Fruit fly (Drosophila melanogaster) whole organism, embryonic: ENCODE data around the gene CG7320.

Experiments
- ATbp ChIP-seq: fragments of 200-800 bp; sonication (Bioruptor generic); optimal IDR thresholded peaks from 2 replicates; lab custom pipeline; 2017; ENCODE audit warnings: missing biosample characterization, mild to moderate bottlenecking, missing genetic modification characterization, missing genetic modification reagents
- Atf6 ChIP-seq: fragments of 200-800 bp; sonication (Bioruptor generic); IDR thresholded peaks from 2 replicates; pipeline ENCODE4 v1.3.6; 2022; ENCODE audit warnings: missing biosample characterization, missing genetic modification characterization
- Blimp-1 ChIP-seq: fragments of 200-800 bp; sonication (Bioruptor generic); optimal IDR thresholded peaks from 3 replicates; lab custom pipeline; 2018; ENCODE audit warnings: missing biosample characterization, missing genetic modification characterization, mild to moderate bottlenecking, moderate library complexity, missing genetic modification reagents
- CG10979 ChIP-seq: fragments of 200-800 bp; sonication (Bioruptor generic); optimal IDR thresholded peaks from 2 replicates; lab custom pipeline; 2018; ENCODE audit warnings: missing biosample characterization, mild to moderate bottlenecking, missing genetic modification characterization, moderate library complexity
- CG11695 ChIP-seq: fragments of 200-800 bp; sonication (Bioruptor generic); IDR thresholded peaks from 3 replicates; pipeline ENCODE4 v1.3.6; 2022; ENCODE audit warnings: missing biosample characterization, missing genetic modification characterization
- CG1233 ChIP-seq: fragments of 200-800 bp; sonication (Bioruptor generic); optimal IDR thresholded peaks from 4 replicates; lab custom pipeline; 2018; ENCODE audit warnings: missing biosample characterization, mild to moderate bottlenecking, missing genetic modification characterization
- CG12744 ChIP-seq: fragments of 200-800 bp; sonication (Bioruptor generic); optimal IDR thresholded peaks from 2 replicates; lab custom pipeline; 2016; ENCODE audit warnings: missing biosample characterization, missing genetic modification characterization
- CG13624 ChIP-seq: fragments of 200-800 bp; sonication (Bioruptor generic); optimal IDR thresholded peaks from 2 replicates; lab custom pipeline; 2016; ENCODE audit warnings: missing biosample characterization, missing genetic modification characterization
- CG14710 ChIP-seq: fragments of 200-800 bp; sonication (Bioruptor generic); optimal IDR thresholded peaks from 3 replicates; lab custom pipeline; 2019; ENCODE audit warnings: missing biosample characterization, mild to moderate bottlenecking, missing genetic modification characterization, moderate library complexity
- CG17328 ChIP-seq: fragments of 200-800 bp; sonication (Bioruptor generic); IDR thresholded peaks from 2 replicates; pipeline ENCODE4 v1.3.6; 2022; ENCODE audit warnings: missing biosample characterization, missing genetic modification characterization
- CG18262 ChIP-seq: fragments of 200-800 bp; optimal IDR thresholded peaks from 3 replicates; lab custom pipeline; 2019; ENCODE audit warnings: missing biosample characterization, mild to moderate bottlenecking, missing genetic modification characterization, moderate library complexity
- CG2199 ChIP-seq: fragments of 200-800 bp; sonication (Bioruptor generic); IDR thresholded peaks from 3 replicates; pipeline ENCODE4 v1.3.6; 2022; ENCODE audit warnings: missing biosample characterization, missing genetic modification characterization
- CG2202 ChIP-seq: fragments of 200-800 bp; sonication (Bioruptor generic); optimal IDR thresholded peaks from 2 replicates; lab custom pipeline; 2018; ENCODE audit warnings: missing biosample characterization, mild to moderate bottlenecking, missing genetic modification characterization
- CG2678 ChIP-seq: fragments of 200-800 bp; sonication (Bioruptor generic); optimal IDR thresholded peaks from 3 replicates; lab custom pipeline; 2019; ENCODE audit warnings: missing biosample characterization, mild to moderate bottlenecking, missing genetic modification characterization, moderate library complexity
- CG31365 ChIP-seq: fragments of 200-800 bp; sonication (Bioruptor generic); optimal IDR thresholded peaks from 2 replicates; lab custom pipeline; 2018; ENCODE audit warnings: missing biosample characterization, mild to moderate bottlenecking, missing genetic modification characterization
- CG31441 ChIP-seq: fragments of 200-800 bp; sonication (Bioruptor generic); IDR thresholded peaks from 2 replicates; pipeline ENCODE4 v1.3.6; 2022; ENCODE audit warnings: missing biosample characterization, missing genetic modification characterization
- CG32772 ChIP-seq: fragments of 200-800 bp; sonication (Bioruptor generic); IDR thresholded peaks from 2 replicates; pipeline ENCODE4 v1.3.6; 2022; ENCODE audit warnings: missing biosample characterization, missing genetic modification characterization
- CG3407 ChIP-seq: fragments of 200-800 bp; sonication (Bioruptor generic); optimal IDR thresholded peaks from 2 replicates; lab custom pipeline; 2018; ENCODE audit warnings: missing biosample characterization, mild to moderate bottlenecking, missing genetic modification characterization
- CG4707 ChIP-seq: fragments of 200-800 bp; sonication (Bioruptor generic); optimal IDR thresholded peaks from 2 replicates; lab custom pipeline; 2018; ENCODE audit warnings: missing biosample characterization, mild to moderate bottlenecking, missing genetic modification characterization, moderate library complexity
- CG5245 ChIP-seq: fragments of 200-800 bp; sonication (Bioruptor generic); optimal IDR thresholded peaks from 3 replicates; lab custom pipeline; 2016; ENCODE audit warnings: missing biosample characterization, missing genetic modification characterization
- CG6654 ChIP-seq: fragments of 200-800 bp; sonication (Bioruptor generic); optimal IDR thresholded peaks from 2 replicates; lab custom pipeline; 2017; ENCODE audit warnings: missing biosample characterization, mild to moderate bottlenecking, missing genetic modification characterization
- CG8359 ChIP-seq: fragments of 200-800 bp; sonication (Bioruptor generic); optimal IDR thresholded peaks from 2 replicates; lab custom pipeline; 2017; ENCODE audit warnings: missing biosample characterization, mild to moderate bottlenecking, missing genetic modification characterization, borderline replicate concordance
- D19A ChIP-seq: fragments of 200-800 bp; optimal IDR thresholded peaks from 3 replicates; lab custom pipeline; 2019; ENCODE audit warnings: missing biosample characterization, mild to moderate bottlenecking, missing genetic modification characterization, moderate library complexity
- H2.0 ChIP-seq: fragments of 200-800 bp; sonication (Bioruptor generic); IDR thresholded peaks from 2 replicates; pipeline ENCODE4 v1.3.6; 2022; ENCODE audit warnings: missing biosample characterization, missing genetic modification characterization
- Nf-YA ChIP-seq: fragments of 200-800 bp; sonication (Bioruptor generic); IDR thresholded peaks from 2 replicates; pipeline ENCODE4 v1.3.6; 2022; ENCODE audit warnings: missing biosample characterization, missing genetic modification characterization
- Ssrp ChIP-seq: fragments of 200-800 bp; sonication (Bioruptor generic); optimal IDR thresholded peaks from 2 replicates; lab custom pipeline; 2018; ENCODE audit warnings: missing biosample characterization, mild to moderate bottlenecking, missing genetic modification characterization, moderate library complexity
- Vsx1 ChIP-seq: fragments of 200-800 bp; sonication (Bioruptor generic); optimal IDR thresholded peaks from 2 replicates; lab custom pipeline; 2017; ENCODE audit warnings: missing biosample characterization, mild to moderate bottlenecking, missing genetic modification characterization, missing genetic modification reagents
- az2 ChIP-seq: fragments of 200-800 bp; sonication (Bioruptor generic); optimal IDR thresholded peaks from 3 replicates; lab custom pipeline; 2016; ENCODE audit warnings: missing biosample characterization, missing genetic modification characterization
- bsh ChIP-seq, 2 experiments: fragments of 200-800 bp; sonication (Bioruptor generic); optimal IDR thresholded peaks; 2 replicates each; lab custom pipeline; 2017 to 2018; ENCODE audit warnings: mild to moderate bottlenecking in 2 of 2, missing biosample characterization in 2 of 2, missing genetic modification characterization in 2 of 2, moderate library complexity in 1 of 2
- cg ChIP-seq: fragments of 200-800 bp; sonication (Bioruptor generic); optimal IDR thresholded peaks from 3 replicates; lab custom pipeline; 2019; ENCODE audit warnings: missing biosample characterization, mild to moderate bottlenecking, missing genetic modification characterization, moderate library complexity
- ci ChIP-seq: fragments of 200-800 bp; sonication (Bioruptor generic); IDR thresholded peaks from 3 replicates; pipeline ENCODE4 v1.3.6; 2022; ENCODE audit warnings: missing biosample characterization, missing genetic modification characterization
- corto ChIP-seq: fragments of 200-800 bp; sonication (Bioruptor generic); optimal IDR thresholded peaks from 2 replicates; lab custom pipeline; 2016; ENCODE audit warnings: missing biosample characterization, mild to moderate bottlenecking, missing genetic modification characterization, moderate library complexity
- crol ChIP-seq: fragments of 200-800 bp; sonication (Bioruptor generic); IDR thresholded peaks from 2 replicates; pipeline ENCODE4 v1.3.6; 2022; ENCODE audit warnings: missing biosample characterization, missing genetic modification characterization
- da ChIP-seq: fragments of 200-800 bp; sonication (Bioruptor generic); optimal IDR thresholded peaks from 2 replicates; lab custom pipeline; 2016; ENCODE audit warnings: missing biosample characterization, missing genetic modification characterization
- dmrt11E ChIP-seq: fragments of 200-800 bp; sonication (Bioruptor generic); optimal IDR thresholded peaks from 3 replicates; lab custom pipeline; 2018; ENCODE audit warnings: missing biosample characterization, mild to moderate bottlenecking, missing genetic modification characterization, moderate library complexity
- en ChIP-seq: fragments of 200-800 bp; sonication (Bioruptor generic); optimal IDR thresholded peaks from 2 replicates; lab custom pipeline; 2016; ENCODE audit warnings: missing biosample characterization, missing genetic modification characterization
- eve ChIP-seq, 2 experiments: fragments of >200 bp; optimal IDR thresholded peaks; 2 replicates each; lab custom pipeline; 2017; ENCODE audit warnings: missing biosample characterization in 2 of 2, missing genetic modification characterization in 2 of 2
- fru ChIP-seq: fragments of >200 bp; optimal IDR thresholded peaks from 2 replicates; lab custom pipeline; 2017
- gcm2 ChIP-seq: fragments of 200-800 bp; sonication (Bioruptor generic); optimal IDR thresholded peaks from 2 replicates; lab custom pipeline; 2016; ENCODE audit warnings: missing biosample characterization, missing genetic modification characterization
- gem ChIP-seq: fragments of 200-800 bp; sonication (Bioruptor generic); optimal IDR thresholded peaks from 2 replicates; lab custom pipeline; 2019; ENCODE audit warnings: missing biosample characterization, mild to moderate bottlenecking, missing genetic modification characterization, moderate library complexity
- gsb ChIP-seq: fragments of 200-800 bp; sonication (Bioruptor generic); IDR thresholded peaks from 2 replicates; pipeline ENCODE4 v1.3.6; 2022; ENCODE audit warnings: missing biosample characterization, missing genetic modification characterization
- gsb-n ChIP-seq: fragments of 200-800 bp; sonication (Bioruptor generic); optimal IDR thresholded peaks from 3 replicates; lab custom pipeline; 2018; ENCODE audit warnings: missing biosample characterization, mild to moderate bottlenecking, missing genetic modification characterization
- hbn ChIP-seq: fragments of 200-800 bp; sonication (Bioruptor generic); IDR thresholded peaks from 2 replicates; pipeline ENCODE4 v1.3.6; 2022; ENCODE audit warnings: missing biosample characterization, missing genetic modification characterization; ENCODE audit not compliant: partially characterized antibody
- hkb ChIP-seq, 2 experiments: fragments of 200-800 bp in 1 of 2; fragments of >200 bp in 1 of 2; sonication (Bioruptor generic) in 1 of 2; IDR thresholded peaks in 1 of 2; optimal IDR thresholded peaks in 1 of 2; 2 replicates each; pipeline versions ENCODE4 v1.3.6 to Lab custom; 2017 to 2022; ENCODE audit warnings: missing biosample characterization in 1 of 2, missing genetic modification characterization in 1 of 2
- kni ChIP-seq: fragments of 200-800 bp; sonication (Bioruptor generic); optimal IDR thresholded peaks from 3 replicates; lab custom pipeline; 2017; ENCODE audit warnings: mild to moderate bottlenecking, missing biosample characterization, missing genetic modification reagents, missing genetic modification characterization
- otp ChIP-seq: fragments of 200-800 bp; sonication (Bioruptor generic); IDR thresholded peaks from 3 replicates; pipeline ENCODE4, ENCODE4 v1.3.6; 2022; ENCODE audit warnings: missing biosample characterization, missing genetic modification characterization
- ranshi ChIP-seq: fragments of 200-800 bp; sonication (Bioruptor generic); IDR thresholded peaks from 2 replicates; pipeline ENCODE4 v1.3.6; 2022; ENCODE audit warnings: missing biosample characterization, missing genetic modification characterization
- salm ChIP-seq: fragments of 200-800 bp; sonication (Bioruptor generic); optimal IDR thresholded peaks from 2 replicates; lab custom pipeline; 2018; ENCODE audit warnings: missing biosample characterization, mild to moderate bottlenecking, missing genetic modification characterization
- sens ChIP-seq: fragments of 200-800 bp; sonication (Bioruptor generic); peaks from one replicate; lab custom pipeline; 2016; ENCODE audit warnings: missing biosample characterization, missing genetic modification characterization
- twi ChIP-seq: fragments of 200-800 bp; optimal IDR thresholded peaks from 2 replicates; lab custom pipeline; 2019; ENCODE audit warnings: missing biosample characterization, mild to moderate bottlenecking, missing genetic modification characterization, moderate library complexity
- zfh1 ChIP-seq: fragments of 200-800 bp; sonication (Bioruptor generic); IDR thresholded peaks from 3 replicates; pipeline ENCODE4 v1.3.6; 2022; ENCODE audit warnings: missing biosample characterization, missing genetic modification characterization

Gene CG7320

dm6 chr3L:18198165-18198564, 3.1 kb upstream of the CG7320 start (continued):
- TF ChIP-seq kni (peak; percentile 65), CG1233 (GFP tag; lab: Kevin White, UChicago) (no peak), CG32772 (GFP tag; lab: Robert Waterston, UW) (no peak), CG2199 (GFP tag; lab: Robert Waterston, UW) (peak; percentile 81; the same call in 2 of the 3 replicates), cg (GFP tag; lab: Kevin White, UChicago) (no peak), ranshi (GFP tag; lab: Robert Waterston, UW) (no peak), CG4707 (GFP tag; lab: Kevin White, UChicago) (peak; percentile 23), ci (GFP tag; lab: Robert Waterston, UW) (peak; percentile 48; the same call in 1 of the 3 replicates), D19A (no peak), CG12744 (no peak), sens (GFP tag; lab: Kevin White, UChicago) (peak; percentile 57), CG2202 (tag; lab: Kevin White, UChicago) (peak; percentile 47), da (GFP tag; lab: Kevin White, UChicago) (no peak), CG2678 (peak; percentile 5), CG5245 (GFP tag; lab: Kevin White, UChicago) (no peak), bsh (GFP tag; optimal IDR thresholded peaks at IDR 0.05; lab: Kevin White, UChicago) (peak in 1 of 2 experiments; percentile 40), otp (GFP tag; lab: Robert Waterston, UW) (0 out of 3 replicates have a peak, but pooled peaks have one; percentile 4), CG31365 (tag; lab: Kevin White, UChicago) (no peak), CG3407 (GFP tag; lab: Kevin White, UChicago) (peak; percentile 34), CG8359 (GFP tag; lab: Kevin White, UChicago) (peak; percentile 9), Vsx1 (peak; percentile 23), gsb-n (tag; lab: Kevin White, UChicago) (peak; percentile 48), corto (GFP tag; lab: Kevin White, UChicago) (no peak), CG6654 (GFP tag; lab: Kevin White, UChicago) (no peak), Blimp-1 (GFP tag; lab: Kevin White, UChicago) (peak; percentile 46), Nf-YA (no peak), CG17328 (no peak), hkb (optimal IDR thresholded peaks at IDR 0.05; lab: Kevin White, UChicago) (no peak), hkb (GFP tag; IDR thresholded peaks at IDR 0.05; lab: Robert Waterston, UW) (no peak), CG31441 (GFP tag; lab: Robert Waterston, UW) (0 out of 2 replicates have a peak, but pooled peaks have one; percentile 6)

- no peak for TF ChIP-seq gsb (GFP tag; lab: Robert Waterston, UW)
- TF ChIP-seq Atf6 (GFP tag; lab: Robert Waterston, UW), result no peak
- peak; percentile 22 for TF ChIP-seq dmrt11E
- TF ChIP-seq hbn (GFP tag; lab: Robert Waterston, UW), result no peak
- no peak for TF ChIP-seq gcm2 (GFP tag; lab: Kevin White, UChicago)
- peak; percentile 11 for TF ChIP-seq CG18262 (tag; lab: Kevin White, UChicago)
- TF ChIP-seq sens (GFP tag; lab: Kevin White, UChicago), result peak; percentile 62
- no peak for TF ChIP-seq crol
- TF ChIP-seq CG13624 (GFP tag; lab: Kevin White, UChicago), result no peak
- TF ChIP-seq en (GFP tag; lab: Kevin White, UChicago), result no peak
- peak; percentile 14 for TF ChIP-seq CG14710 (tag; lab: Kevin White, UChicago)
- 0 out of 3 replicates have a peak, but pooled peaks have one; percentile 15 for TF ChIP-seq zfh1 (GFP tag; lab: Robert Waterston, UW)
- TF ChIP-seq ATbp (GFP tag; lab: Kevin White, UChicago), result no peak
- TF ChIP-seq Blimp-1 (GFP tag; lab: Kevin White, UChicago), result peak; percentile 33
- TF ChIP-seq twi (tag; lab: Kevin White, UChicago), result no peak
- no peak for TF ChIP-seq Ssrp (tag; lab: Kevin White, UChicago)
- TF ChIP-seq az2 (GFP tag; lab: Kevin White, UChicago), result peak; percentile 10
- TF ChIP-seq gem (tag; lab: Kevin White, UChicago), result peak; percentile 34
- TF ChIP-seq eve (GFP tag; optimal IDR thresholded peaks at IDR 0.05; lab: Kevin White, UChicago), result no peak
- TF ChIP-seq salm, result no peak
- no peak for TF ChIP-seq H2.0 (GFP tag; lab: Robert Waterston, UW)
- peak; percentile 41 for TF ChIP-seq CG10979 (tag; lab: Kevin White, UChicago)
- no peak for TF ChIP-seq fru
- TF ChIP-seq CG11695 (GFP tag; lab: Robert Waterston, UW), result no peak
Measured at dm6 chr3L:18198749-18199148, 2.5 kb upstream of the CG7320 start.
